Fruit fly (Drosophila melanogaster) whole organism, pupa: ENCODE data around the gene CG4218.

Experiments used
- CG13204 ChIP-seq: fragments of 200-800 bp; sonication (Bioruptor generic); optimal IDR thresholded peaks from 2 replicates; lab custom pipeline; 2018; ENCODE audit warnings: missing biosample characterization, mild to moderate bottlenecking, missing genetic modification characterization, moderate library complexity
- CG14655 ChIP-seq: fragments of 200-800 bp; sonication (Bioruptor generic); optimal IDR thresholded peaks from 3 replicates; lab custom pipeline; 2017; ENCODE audit warnings: mild to moderate bottlenecking, missing biosample characterization, missing genetic modification reagents, missing genetic modification characterization
- CG15710 ChIP-seq: fragments of 200-800 bp; sonication (Bioruptor generic); optimal IDR thresholded peaks from 2 replicates; lab custom pipeline; 2018; ENCODE audit warnings: missing biosample characterization, mild to moderate bottlenecking, missing genetic modification characterization, moderate library complexity
- CG32121 ChIP-seq: fragments of 200-800 bp; sonication (Bioruptor generic); IDR thresholded peaks from 2 replicates; pipeline ENCODE4 v1.3.6; 2022; ENCODE audit warnings: missing biosample characterization, missing genetic modification characterization
- CG34367 ChIP-seq: fragments of 200-800 bp; sonication (Bioruptor generic); optimal IDR thresholded peaks from 2 replicates; lab custom pipeline; 2018; ENCODE audit warnings: missing biosample characterization, mild to moderate bottlenecking, missing genetic modification characterization
- CG8159 ChIP-seq: fragments of 200-800 bp; sonication (Bioruptor generic); optimal IDR thresholded peaks from 3 replicates; lab custom pipeline; 2018; ENCODE audit warnings: missing biosample characterization, mild to moderate bottlenecking, missing genetic modification characterization, moderate library complexity
- CG8301 ChIP-seq: fragments of 200-800 bp; sonication (Bioruptor generic); optimal IDR thresholded peaks from 2 replicates; lab custom pipeline; 2018; ENCODE audit warnings: missing biosample characterization, mild to moderate bottlenecking, missing genetic modification characterization
- CG9948 ChIP-seq: fragments of 200-800 bp; sonication (Bioruptor generic); optimal IDR thresholded peaks from 2 replicates; lab custom pipeline; 2018; ENCODE audit warnings: missing biosample characterization, mild to moderate bottlenecking, missing genetic modification characterization, moderate library complexity
- D1 ChIP-seq: fragments of 200-800 bp; sonication (Bioruptor generic); optimal IDR thresholded peaks from 2 replicates; lab custom pipeline; 2018; ENCODE audit warnings: missing biosample characterization, mild to moderate bottlenecking, missing genetic modification characterization, moderate library complexity
- Ets98B ChIP-seq: fragments of 200-800 bp; sonication (Bioruptor generic); IDR thresholded peaks from 2 replicates; pipeline ENCODE4 v1.3.6; 2022; ENCODE audit warnings: missing biosample characterization, missing genetic modification characterization
- Pif1A ChIP-seq: fragments of 200-800 bp; sonication (Bioruptor generic); optimal IDR thresholded peaks from 3 replicates; lab custom pipeline; 2016; ENCODE audit warnings: missing biosample characterization, missing genetic modification characterization
- fd96Ca ChIP-seq: fragments of 200-800 bp; sonication (Bioruptor generic); IDR thresholded peaks from 3 replicates; pipeline ENCODE4 v1.3.6; 2022; ENCODE audit warnings: missing biosample characterization, missing genetic modification characterization
- rn ChIP-seq: fragments of 200-800 bp; sonication (Bioruptor generic); IDR thresholded peaks from 2 replicates; pipeline ENCODE4 v1.3.6; 2022; ENCODE audit warnings: missing biosample characterization, missing genetic modification characterization

The CG4218 gene

dm6 chr2L:14499078-14499477 is 49.8 kb downstream of the CG4218 start:
- peak; percentile 22 for TF ChIP-seq CG8159 (tag; lab: Kevin White, UChicago)
- TF ChIP-seq CG9948 (tag; lab: Kevin White, UChicago) = no peak
- no peak for TF ChIP-seq CG32121 (GFP tag; lab: Robert Waterston, UW)
- TF ChIP-seq CG14655 (GFP tag; lab: Kevin White, UChicago) = no peak
- TF ChIP-seq CG13204 (GFP tag; lab: Kevin White, UChicago) = no peak
- TF ChIP-seq rn (GFP tag; lab: Robert Waterston, UW) = no peak
- TF ChIP-seq CG15710 (tag; lab: Kevin White, UChicago) = peak; percentile 5
- no peak for TF ChIP-seq CG8301 (tag; lab: Kevin White, UChicago)
- peak; percentile 20 for TF ChIP-seq Pif1A (GFP tag; lab: Kevin White, UChicago)
- no peak for TF ChIP-seq D1
- no peak for TF ChIP-seq CG34367

- TF ChIP-seq Ets98B (GFP tag; lab: Robert Waterston, UW) (no peak), fd96Ca (0 out of 3 replicates have a peak, but pooled peaks have one; percentile 19), CG14655 (GFP tag; lab: Kevin White, UChicago) (no peak)
Observed at dm6 chr2L:14498445-14499062, 50.4 kb downstream of the CG4218 start.
